Fruit fly (Drosophila melanogaster): ENCODE measurements around the gene nero.

DNA sequence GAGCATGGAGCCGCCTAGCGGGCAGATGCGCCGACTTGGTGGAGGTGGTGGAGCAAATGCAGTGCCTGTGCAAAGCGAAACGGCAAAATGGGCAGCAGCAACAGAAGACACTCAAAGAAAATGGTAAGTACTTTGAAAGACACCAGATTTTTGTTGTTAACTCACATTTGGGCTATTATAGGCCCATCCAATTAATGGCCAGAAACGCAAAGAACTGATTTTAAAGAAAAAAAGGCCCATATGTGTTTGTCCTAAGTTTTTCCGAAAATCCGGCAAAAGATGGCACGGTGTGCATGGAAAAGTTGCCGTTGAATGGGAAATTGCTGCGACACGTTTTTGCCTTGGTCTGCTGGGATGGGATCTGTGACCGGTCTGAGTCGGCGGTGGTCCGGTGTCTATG, 20.8 kb upstream of the nero start:
- no peak for TF ChIP-seq Met (GFP tag; optimal IDR thresholded peaks at IDR 0.05)
- TF ChIP-seq CG11762 (GFP tag; optimal IDR thresholded peaks at IDR 0.05; ENCODE audit: insufficient read depth), result peak; percentile 62
- no peak for TF ChIP-seq CG34406 (GFP tag; optimal IDR thresholded peaks at IDR 0.05)
- TF ChIP-seq CG6276 (GFP tag; optimal IDR thresholded peaks at IDR 0.05), result peak; percentile 83
- TF ChIP-seq spab (GFP tag; optimal IDR thresholded peaks at IDR 0.05), result peak; percentile 12
- no peak for TF ChIP-seq dsx (GFP tag; optimal IDR thresholded peaks at IDR 0.05; ENCODE audit: poor library complexity, severe bottlenecking)
- TF ChIP-seq CG10631 (GFP tag; optimal IDR thresholded peaks at IDR 0.05), result peak; percentile 68
- peak; percentile 77 for TF ChIP-seq dac (GFP tag; optimal IDR thresholded peaks at IDR 0.05)
- no peak for TF ChIP-seq CG6854 (GFP tag; optimal IDR thresholded peaks at IDR 0.05)
- TF ChIP-seq CG8632 (GFP tag; optimal IDR thresholded peaks at IDR 0.05), result no peak
- TF ChIP-seq cyc (GFP tag; optimal IDR thresholded peaks at IDR 0.05), result no peak

Measured in whole organism, prepupa.